Worm (Caenorhabditis elegans) whole organism, mixed stage, embryonic: ENCODE results near the gene F41H10.12.

Source experiments
- M03D4.4 ChIP-seq: sonication (generic microtip); optimal IDR thresholded peaks from 2 replicates; lab custom pipeline; 2017; ENCODE audit warnings: mild to moderate bottlenecking, missing genetic modification characterization, missing compliant biosample characterization
- bed-3 ChIP-seq: fragments of 200-800 bp; sonication (Bioruptor generic); optimal IDR thresholded peaks from 3 replicates; lab custom pipeline; 2018; ENCODE audit warnings: mild to moderate bottlenecking, missing genetic modification characterization, moderate library complexity, missing compliant biosample characterization
- blmp-1 ChIP-seq: fragments of 150-350 bp; optimal IDR thresholded peaks from 2 replicates; lab custom pipeline; 2014; ENCODE audit warnings: missing biosample characterization, missing genetic modification characterization
- ceh-39 ChIP-seq: fragments of 150-350 bp; optimal IDR thresholded peaks from 2 replicates; lab custom pipeline; 2014; ENCODE audit warnings: missing biosample characterization, missing genetic modification characterization
- ceh-43 ChIP-seq: fragments of 200-800 bp; sonication (Bioruptor generic); optimal IDR thresholded peaks from 2 replicates; lab custom pipeline; 2018; ENCODE audit warnings: mild to moderate bottlenecking, missing genetic modification characterization, moderate library complexity, missing compliant biosample characterization
- ceh-83 ChIP-seq: fragments of 200-800 bp; sonication (Bioruptor generic); optimal IDR thresholded peaks from 2 replicates; lab custom pipeline; 2018; ENCODE audit warnings: mild to moderate bottlenecking, missing genetic modification characterization, missing compliant biosample characterization
- cnd-1 ChIP-seq: fragments of 200-800 bp; sonication (Bioruptor generic); optimal IDR thresholded peaks from 2 replicates; lab custom pipeline; 2018; ENCODE audit warnings: mild to moderate bottlenecking, missing genetic modification characterization, missing compliant biosample characterization
- drap-1 ChIP-seq: fragments of 200-800 bp; sonication (Bioruptor generic); optimal IDR thresholded peaks from 3 replicates; lab custom pipeline; 2018; ENCODE audit warnings: mild to moderate bottlenecking, missing genetic modification characterization, missing compliant biosample characterization
- flh-1 ChIP-seq: fragments of 200-800 bp; sonication (Bioruptor generic); optimal IDR thresholded peaks from 2 replicates; lab custom pipeline; 2018; ENCODE audit warnings: mild to moderate bottlenecking, missing genetic modification characterization, moderate library complexity, missing compliant biosample characterization
- ham-2 ChIP-seq: fragments of 200-800 bp; sonication (Bioruptor generic); optimal IDR thresholded peaks from 2 replicates; lab custom pipeline; 2018; ENCODE audit warnings: mild to moderate bottlenecking, missing genetic modification characterization, missing compliant biosample characterization
- hlh-1 ChIP-seq: fragments of 150-350 bp; optimal IDR thresholded peaks from 2 replicates; lab custom pipeline; 2014; ENCODE audit warnings: missing biosample characterization, missing genetic modification reagents, missing genetic modification characterization
- lin-13 ChIP-seq: fragments of 150-350 bp; optimal IDR thresholded peaks from 2 replicates; lab custom pipeline; 2014; ENCODE audit warnings: missing biosample characterization, missing genetic modification characterization
- lin-32 ChIP-seq: fragments of 200-800 bp; sonication (Bioruptor generic); optimal IDR thresholded peaks from 2 replicates; lab custom pipeline; 2018; ENCODE audit warnings: mild to moderate bottlenecking, missing genetic modification characterization, missing compliant biosample characterization
- lsy-2 ChIP-seq: fragments of 150-350 bp; optimal IDR thresholded peaks from 2 replicates; lab custom pipeline; 2014; ENCODE audit warnings: missing biosample characterization, missing genetic modification characterization
- mab-5 ChIP-seq: fragments of 150-350 bp; optimal IDR thresholded peaks from 2 replicates; lab custom pipeline; 2014; ENCODE audit warnings: missing biosample characterization, missing genetic modification characterization
- mep-1 ChIP-seq: fragments of 150-350 bp; optimal IDR thresholded peaks from 2 replicates; lab custom pipeline; 2017; ENCODE audit warnings: missing biosample characterization, missing genetic modification reagents, missing genetic modification characterization, inconsistent platforms
- mls-2 ChIP-seq: sonication (generic microtip); optimal IDR thresholded peaks from 2 replicates; lab custom pipeline; 2016; ENCODE audit warnings: mild to moderate bottlenecking, missing genetic modification characterization, moderate library complexity, missing compliant biosample characterization
- nhr-12 ChIP-seq: fragments of 150-350 bp; optimal IDR thresholded peaks from 2 replicates; lab custom pipeline; 2014; ENCODE audit warnings: missing biosample characterization, missing genetic modification characterization
- nhr-2 ChIP-seq: fragments of 150-350 bp; optimal IDR thresholded peaks from 2 replicates; lab custom pipeline; 2014; ENCODE audit warnings: missing biosample characterization, missing genetic modification characterization
- nhr-237 ChIP-seq: fragments of 150-350 bp; optimal IDR thresholded peaks from 2 replicates; lab custom pipeline; 2014; ENCODE audit warnings: missing biosample characterization, missing genetic modification characterization
- nhr-28 ChIP-seq: fragments of 150-350 bp; optimal IDR thresholded peaks from 2 replicates; lab custom pipeline; 2014; ENCODE audit warnings: missing biosample characterization, missing genetic modification characterization
- nhr-76 ChIP-seq: sonication (generic microtip); optimal IDR thresholded peaks from 2 replicates; lab custom pipeline; 2017; ENCODE audit warnings: missing biosample characterization, missing genetic modification characterization
- pha-4 ChIP-seq: fragments of 150-350 bp; optimal IDR thresholded peaks from 2 replicates; lab custom pipeline; 2018; ENCODE audit warnings: missing biosample characterization, missing genetic modification reagents, missing genetic modification characterization
- sem-2 ChIP-seq: fragments of 200-800 bp; sonication (Bioruptor generic); optimal IDR thresholded peaks from 2 replicates; lab custom pipeline; 2018; ENCODE audit warnings: mild to moderate bottlenecking, missing genetic modification characterization, missing compliant biosample characterization
- snpc-4 ChIP-seq: fragments of 150-350 bp; optimal IDR thresholded peaks from 2 replicates; lab custom pipeline; 2014; ENCODE audit warnings: missing biosample characterization, missing genetic modification characterization
- sptf-1 ChIP-seq: sonication (generic microtip); optimal IDR thresholded peaks from 2 replicates; lab custom pipeline; 2017; ENCODE audit warnings: mild to moderate bottlenecking, missing genetic modification characterization, moderate library complexity, missing compliant biosample characterization
- unc-120 ChIP-seq: sonication (generic microtip); optimal IDR thresholded peaks from 2 replicates; lab custom pipeline; 2017; ENCODE audit warnings: missing genetic modification characterization, missing compliant biosample characterization; ENCODE audit not compliant: poor library complexity, severe bottlenecking
- unc-62 ChIP-seq: fragments of 150-350 bp; optimal IDR thresholded peaks from 2 replicates; lab custom pipeline; 2014; ENCODE audit warnings: missing biosample characterization, missing genetic modification reagents, missing genetic modification characterization
- zip-8 ChIP-seq: fragments of 150-350 bp; optimal IDR thresholded peaks from 2 replicates; lab custom pipeline; 2014; ENCODE audit warnings: missing biosample characterization, missing genetic modification characterization
- ztf-11 ChIP-seq: fragments of 150-350 bp; optimal IDR thresholded peaks from 2 replicates; lab custom pipeline; 2014; ENCODE audit warnings: missing biosample characterization, missing genetic modification characterization

Gene F41H10.12

DNA sequence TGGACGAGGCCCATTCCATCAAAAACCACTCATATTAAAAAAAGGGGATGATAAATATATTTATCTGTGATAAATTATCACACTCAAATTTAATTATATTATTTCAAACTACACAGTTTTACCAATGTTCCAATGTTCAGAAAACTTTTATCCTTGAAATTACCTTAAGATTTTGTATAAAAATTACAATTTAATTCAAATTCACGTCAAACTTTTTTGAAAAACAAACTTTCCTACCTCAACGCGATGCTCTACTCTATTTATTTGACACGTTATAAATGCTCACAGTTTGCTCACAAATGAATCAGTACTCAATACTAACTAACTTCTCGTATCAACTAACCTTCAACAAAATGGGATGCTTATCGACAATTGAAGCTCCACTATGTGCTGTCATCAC lies 2.5 kb upstream of the F41H10.12 start, which contains the start of gene F41H10.1:
F41H10.1 (plus strand) TSS at position 301 of the 400 bp plus-strand sequence.
- TF ChIP-seq blmp-1 (no peak), ceh-83 (GFP tag; lab: Kevin White, UChicago) (no peak), sptf-1 (tag; lab: Kevin White, UChicago) (no peak), unc-62 (GFP tag; lab: Kevin White, UChicago) (no peak), unc-120 (no peak), sem-2 (GFP tag; lab: Kevin White, UChicago) (no peak), mls-2 (no peak), lin-32 (GFP tag; lab: Kevin White, UChicago) (no peak), mab-5 (tag; lab: Kevin White, UChicago) (no peak)

ce11 chrIV:5388477-5389065 lies 3.5 kb downstream of the F41H10.12 start, which contains the start of gene elo-6:
elo-6 (minus strand) TSS chrIV:5388559.
- TF ChIP-seq hlh-1 (tag; lab: Kevin White, UChicago) (no peak), lin-32 (GFP tag; lab: Kevin White, UChicago) (no peak), drap-1 (no peak), pha-4 (tag; lab: Kevin White, UChicago) (no peak), nhr-76 (tag; lab: Kevin White, UChicago) (no peak), lsy-2 (tag; lab: Kevin White, UChicago) (no peak), nhr-2 (tag; lab: Kevin White, UChicago) (no peak), mab-5 (tag; lab: Kevin White, UChicago) (no peak), unc-62 (GFP tag; lab: Kevin White, UChicago) (no peak), M03D4.4 (no peak), sptf-1 (tag; lab: Kevin White, UChicago) (no peak), unc-120 (no peak), snpc-4 (tag; lab: Kevin White, UChicago) (no peak), nhr-237 (tag; lab: Kevin White, UChicago) (no peak), mep-1 (tag; lab: Kevin White, UChicago) (no peak), bed-3 (GFP tag; lab: Kevin White, UChicago) (no peak), ztf-11 (no peak), ham-2 (GFP tag; lab: Kevin White, UChicago) (no peak), ceh-39 (no peak), nhr-12 (tag; lab: Kevin White, UChicago) (no peak)
- TF ChIP-seq, all 35 proteins: peak for 0

DNA sequence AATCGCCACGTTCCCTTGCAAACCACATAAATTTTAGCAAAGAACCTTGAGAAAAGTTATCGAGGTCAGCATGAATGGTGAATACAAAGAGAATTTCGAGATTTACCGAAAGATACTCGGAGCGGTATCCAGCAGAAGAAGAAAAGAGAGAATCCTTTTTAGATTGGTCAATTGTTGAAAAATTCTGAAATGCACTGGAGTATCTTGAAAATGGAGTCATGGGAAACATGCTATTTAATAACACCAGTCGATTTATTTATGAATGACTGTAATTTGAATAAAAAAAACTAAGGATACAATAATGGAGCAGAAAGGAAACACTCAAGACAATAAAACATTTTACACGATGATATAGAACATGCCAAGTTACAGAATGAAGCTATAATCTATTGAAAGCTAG lies 4.8 kb downstream of the F41H10.12 start:
- no peak for TF ChIP-seq pha-4 (tag; lab: Kevin White, UChicago)
- no peak for TF ChIP-seq ceh-83 (GFP tag; lab: Kevin White, UChicago)
- no peak for TF ChIP-seq nhr-28 (tag; lab: Kevin White, UChicago)
- TF ChIP-seq mab-5 (tag; lab: Kevin White, UChicago): no peak
- TF ChIP-seq nhr-237 (tag; lab: Kevin White, UChicago): no peak
- no peak for TF ChIP-seq hlh-1 (tag; lab: Kevin White, UChicago)
- no peak for TF ChIP-seq drap-1
- no peak for TF ChIP-seq cnd-1 (tag; lab: Kevin White, UChicago)
- TF ChIP-seq blmp-1: no peak
- TF ChIP-seq nhr-2 (tag; lab: Kevin White, UChicago): no peak
- TF ChIP-seq ceh-43: no peak
- no peak for TF ChIP-seq zip-8 (tag; lab: Kevin White, UChicago)
- TF ChIP-seq, all 35 proteins: peak for 0

DNA sequence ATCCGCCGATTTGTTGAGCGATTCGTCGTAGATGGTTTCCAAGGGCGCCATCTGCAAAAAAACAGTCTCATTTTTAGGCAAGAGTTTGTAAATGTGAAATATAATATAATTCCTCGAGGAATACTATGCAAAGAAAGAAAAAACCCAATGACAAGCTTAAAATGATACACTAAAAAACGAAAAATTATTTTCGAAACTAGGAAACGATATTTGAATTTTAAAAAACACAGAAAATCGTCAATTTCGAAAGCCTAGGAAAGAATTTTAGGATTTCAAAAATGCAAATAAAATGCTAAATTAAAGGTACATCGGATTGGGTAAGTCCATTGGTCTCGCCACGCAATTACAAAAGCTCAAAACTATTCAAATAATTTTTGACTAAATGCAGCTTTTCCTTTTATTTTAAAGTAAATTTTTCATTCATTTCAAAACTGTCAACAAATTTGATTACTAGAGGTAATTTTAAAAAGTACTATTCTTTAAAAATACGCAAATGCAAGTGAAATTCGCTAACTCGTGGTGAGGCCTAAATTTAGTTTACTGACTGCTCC lies 6.5 kb downstream of the F41H10.12 start, which contains the start of the genes htp-1 and ZK616.5:
htp-1 (minus strand) TSS at position 51 of the 551 bp plus-strand sequence.
ZK616.5 (plus strand) TSS at position 423 of the 551 bp plus-strand sequence.
- no peak for TF ChIP-seq sptf-1 (tag; lab: Kevin White, UChicago)
- no peak for TF ChIP-seq cnd-1 (tag; lab: Kevin White, UChicago)
- no peak for TF ChIP-seq flh-1 (GFP tag; lab: Kevin White, UChicago)
- TF ChIP-seq M03D4.4: no peak
- TF ChIP-seq unc-120: no peak
- TF ChIP-seq nhr-28 (tag; lab: Kevin White, UChicago): no peak
- no peak for TF ChIP-seq zip-8 (tag; lab: Kevin White, UChicago)
- no peak for TF ChIP-seq blmp-1
- no peak for TF ChIP-seq ceh-43
- no peak for TF ChIP-seq hlh-1 (tag; lab: Kevin White, UChicago)
- TF ChIP-seq snpc-4 (tag; lab: Kevin White, UChicago): no peak
- TF ChIP-seq lin-13: no peak
- TF ChIP-seq nhr-237 (tag; lab: Kevin White, UChicago): no peak
- no peak for TF ChIP-seq lin-32 (GFP tag; lab: Kevin White, UChicago)
- no peak for TF ChIP-seq mep-1 (tag; lab: Kevin White, UChicago)
- TF ChIP-seq bed-3 (GFP tag; lab: Kevin White, UChicago): no peak
- no peak for TF ChIP-seq nhr-12 (tag; lab: Kevin White, UChicago)
